Fruit fly (Drosophila melanogaster) whole organism, embryonic: ENCODE data around the gene plx.

ENCODE experiments used
- ATbp ChIP-seq: fragments of 200-800 bp; sonication (Bioruptor generic); optimal IDR thresholded peaks from 2 replicates; lab custom pipeline; 2017; ENCODE audit warnings: missing biosample characterization, mild to moderate bottlenecking, missing genetic modification characterization, missing genetic modification reagents
- Atf6 ChIP-seq: fragments of 200-800 bp; sonication (Bioruptor generic); IDR thresholded peaks from 2 replicates; pipeline ENCODE4 v1.3.6; 2022; ENCODE audit warnings: missing biosample characterization, missing genetic modification characterization
- B-H2 ChIP-seq: fragments of 200-800 bp; sonication (Bioruptor generic); optimal IDR thresholded peaks from 2 replicates; lab custom pipeline; 2018; ENCODE audit warnings: missing biosample characterization, mild to moderate bottlenecking, missing genetic modification characterization
- CG10565 ChIP-seq: fragments of 200-800 bp; sonication (Bioruptor generic); optimal IDR thresholded peaks from 3 replicates; lab custom pipeline; 2016; ENCODE audit warnings: missing biosample characterization, mild to moderate bottlenecking, missing genetic modification characterization
- CG11504 ChIP-seq: fragments of 200-800 bp; sonication (Bioruptor generic); optimal IDR thresholded peaks from 3 replicates; lab custom pipeline; 2019; ENCODE audit warnings: missing biosample characterization, mild to moderate bottlenecking, missing genetic modification characterization, moderate library complexity
- CG11695 ChIP-seq: fragments of 200-800 bp; sonication (Bioruptor generic); IDR thresholded peaks from 3 replicates; pipeline ENCODE4 v1.3.6; 2022; ENCODE audit warnings: missing biosample characterization, missing genetic modification characterization
- CG12236 ChIP-seq: fragments of 200-800 bp; sonication (Bioruptor generic); optimal IDR thresholded peaks from 2 replicates; lab custom pipeline; 2016; ENCODE audit warnings: missing biosample characterization, missing genetic modification characterization
- CG16779 ChIP-seq: fragments of 200-800 bp; sonication (Bioruptor generic); IDR thresholded peaks from 2 replicates; pipeline ENCODE4 v1.3.6; 2022; ENCODE audit warnings: missing biosample characterization, missing genetic modification characterization
- CG18011 ChIP-seq: fragments of 200-800 bp; sonication (Bioruptor generic); optimal IDR thresholded peaks from 2 replicates; lab custom pipeline; 2017; ENCODE audit warnings: missing biosample characterization, missing genetic modification characterization, mild to moderate bottlenecking, moderate library complexity, missing genotype
- CG32772 ChIP-seq: fragments of 200-800 bp; sonication (Bioruptor generic); IDR thresholded peaks from 2 replicates; pipeline ENCODE4 v1.3.6; 2022; ENCODE audit warnings: missing biosample characterization, missing genetic modification characterization
- CG3281 ChIP-seq: fragments of 200-800 bp; sonication (Bioruptor generic); optimal IDR thresholded peaks from 3 replicates; lab custom pipeline; 2017; ENCODE audit warnings: missing biosample characterization, mild to moderate bottlenecking, missing genetic modification characterization
- CG34422 ChIP-seq: fragments of 200-800 bp; sonication (Bioruptor generic); IDR thresholded peaks from 3 replicates; pipeline ENCODE4 v1.3.6; 2022; ENCODE audit warnings: missing biosample characterization, missing genetic modification characterization
- CG4707 ChIP-seq: fragments of 200-800 bp; sonication (Bioruptor generic); optimal IDR thresholded peaks from 2 replicates; lab custom pipeline; 2018; ENCODE audit warnings: missing biosample characterization, mild to moderate bottlenecking, missing genetic modification characterization, moderate library complexity
- CG6175 ChIP-seq: fragments of 200-800 bp; sonication (Bioruptor generic); IDR thresholded peaks from 3 replicates; pipeline ENCODE4 v1.3.6; 2022; ENCODE audit warnings: missing biosample characterization, missing genetic modification characterization
- CG6813 ChIP-seq: fragments of 200-800 bp; sonication (Bioruptor generic); optimal IDR thresholded peaks from 2 replicates; lab custom pipeline; 2017; ENCODE audit warnings: missing biosample characterization, missing genetic modification characterization, mild to moderate bottlenecking, moderate library complexity, missing genetic modification reagents
- CG6854 ChIP-seq: fragments of 200-800 bp; sonication (Bioruptor generic); optimal IDR thresholded peaks from 3 replicates; lab custom pipeline; 2017; ENCODE audit warnings: missing biosample characterization, mild to moderate bottlenecking, missing genetic modification characterization
- CG8359 ChIP-seq: fragments of 200-800 bp; sonication (Bioruptor generic); optimal IDR thresholded peaks from 2 replicates; lab custom pipeline; 2017; ENCODE audit warnings: missing biosample characterization, mild to moderate bottlenecking, missing genetic modification characterization, borderline replicate concordance
- Chrac-16 ChIP-seq: fragments of 200-800 bp; sonication (Bioruptor generic); optimal IDR thresholded peaks from 3 replicates; lab custom pipeline; 2016; ENCODE audit warnings: missing biosample characterization, missing genetic modification characterization
- CrebB ChIP-seq: fragments of 200-800 bp; sonication (Bioruptor generic); optimal IDR thresholded peaks from 3 replicates; lab custom pipeline; 2018; ENCODE audit warnings: missing biosample characterization, mild to moderate bottlenecking, missing genetic modification characterization
- Dref ChIP-seq: fragments of 200-800 bp; sonication (Bioruptor generic); IDR thresholded peaks from 2 replicates; pipeline ENCODE4 v1.3.6; 2022; ENCODE audit warnings: missing biosample characterization, missing genetic modification characterization
- HmgZ ChIP-seq: fragments of 200-800 bp; sonication (Bioruptor generic); optimal IDR thresholded peaks from 2 replicates; lab custom pipeline; 2018; ENCODE audit warnings: missing biosample characterization, mild to moderate bottlenecking, missing genetic modification characterization
- Kr ChIP-seq: fragments of 200-800 bp; sonication (Bioruptor generic); optimal IDR thresholded peaks from 2 replicates; lab custom pipeline; 2017; ENCODE audit warnings: missing biosample characterization, mild to moderate bottlenecking, missing genetic modification characterization
- Med ChIP-seq: fragments of 200-800 bp; sonication (Bioruptor generic); peaks from one replicate; lab custom pipeline; 2016; ENCODE audit warnings: missing biosample characterization, missing genetic modification characterization, mild to moderate bottlenecking, inconsistent platforms, moderate library complexity
- NC2α ChIP-seq: fragments of 200-800 bp; sonication (Bioruptor generic); optimal IDR thresholded peaks from 2 replicates; lab custom pipeline; 2016; ENCODE audit warnings: missing biosample characterization, missing genetic modification characterization
- Poxn ChIP-seq: fragments of 200-800 bp; sonication (Bioruptor generic); IDR thresholded peaks from 2 replicates; pipeline ENCODE4 v1.3.6; 2022; ENCODE audit warnings: missing biosample characterization, missing genetic modification characterization
- Rfx ChIP-seq: fragments of 200-800 bp; sonication (Bioruptor generic); IDR thresholded peaks from 2 replicates; pipeline ENCODE4 v1.3.6; 2022; ENCODE audit warnings: missing biosample characterization, missing genetic modification characterization
- Stat92E ChIP-seq, 3 experiments: fragments of >200 bp in 2 of 3; fragments of 200-800 bp in 1 of 3; sonication (Bioruptor generic) in 1 of 3; optimal IDR thresholded peaks; 2 replicates each; lab custom pipeline; 2017 to 2019; ENCODE audit warnings: missing biosample characterization in 3 of 3, missing genetic modification characterization in 3 of 3, mild to moderate bottlenecking in 1 of 3, moderate library complexity in 1 of 3
- Xbp1 ChIP-seq: fragments of 200-800 bp; sonication (Bioruptor generic); optimal IDR thresholded peaks from 3 replicates; lab custom pipeline; 2016; ENCODE audit warnings: missing biosample characterization, mild to moderate bottlenecking, missing genetic modification characterization
- btn ChIP-seq: fragments of 200-800 bp; sonication (Bioruptor generic); optimal IDR thresholded peaks from 2 replicates; lab custom pipeline; 2016; ENCODE audit warnings: missing biosample characterization, missing genetic modification characterization
- crp ChIP-seq, 2 experiments: fragments of 200-800 bp; sonication (Bioruptor generic); optimal IDR thresholded peaks; 2 replicates in 1 of 2; 3 replicates in 1 of 2; lab custom pipeline; 2017; ENCODE audit warnings: missing biosample characterization in 2 of 2, missing genetic modification characterization in 2 of 2, mild to moderate bottlenecking in 1 of 2, moderate library complexity in 1 of 2
- da ChIP-seq: fragments of 200-800 bp; sonication (Bioruptor generic); optimal IDR thresholded peaks from 2 replicates; lab custom pipeline; 2016; ENCODE audit warnings: missing biosample characterization, missing genetic modification characterization
- danr ChIP-seq: fragments of 200-800 bp; sonication (Bioruptor generic); IDR thresholded peaks from 2 replicates; pipeline ENCODE4 v1.3.6; 2022; ENCODE audit warnings: missing biosample characterization, missing genetic modification characterization
- emc ChIP-seq: fragments of 200-800 bp; sonication (Bioruptor generic); optimal IDR thresholded peaks from 2 replicates; lab custom pipeline; 2016; ENCODE audit warnings: missing biosample characterization, missing genetic modification characterization
- esg ChIP-seq: fragments of 200-800 bp; sonication (Bioruptor generic); conservative IDR thresholded peaks from 2 replicates; pipeline ENCODE4 v1.3.6; 2022; ENCODE audit warnings: missing biosample characterization, missing genetic modification characterization
- exex ChIP-seq: fragments of 200-800 bp; sonication (Bioruptor generic); optimal IDR thresholded peaks from 4 replicates; lab custom pipeline; 2018; ENCODE audit warnings: missing biosample characterization, mild to moderate bottlenecking, missing genetic modification characterization, moderate library complexity
- fd64A ChIP-seq: fragments of 200-800 bp; sonication (Bioruptor generic); optimal IDR thresholded peaks from 3 replicates; lab custom pipeline; 2018; ENCODE audit warnings: missing biosample characterization, mild to moderate bottlenecking, missing genetic modification characterization
- gce ChIP-seq: fragments of 200-800 bp; sonication (Bioruptor generic); IDR thresholded peaks from 3 replicates; pipeline ENCODE4 v1.3.6; 2022; ENCODE audit warnings: missing biosample characterization, missing genetic modification characterization
- h ChIP-seq: fragments of >200 bp; optimal IDR thresholded peaks from 2 replicates; lab custom pipeline; 2017
- her ChIP-seq: fragments of 200-800 bp; sonication (Bioruptor generic); optimal IDR thresholded peaks from 2 replicates; lab custom pipeline; 2016; ENCODE audit warnings: missing biosample characterization, missing genetic modification characterization
- hkb ChIP-seq, 2 experiments: fragments of 200-800 bp in 1 of 2; fragments of >200 bp in 1 of 2; sonication (Bioruptor generic) in 1 of 2; IDR thresholded peaks in 1 of 2; optimal IDR thresholded peaks in 1 of 2; 2 replicates each; pipeline versions ENCODE4 v1.3.6 to Lab custom; 2017 to 2022; ENCODE audit warnings: missing biosample characterization in 1 of 2, missing genetic modification characterization in 1 of 2
- ind ChIP-seq: fragments of 200-800 bp; sonication (Bioruptor generic); optimal IDR thresholded peaks from 3 replicates; lab custom pipeline; 2016; ENCODE audit warnings: missing biosample characterization, missing genetic modification characterization
- lbe ChIP-seq: fragments of 200-800 bp; sonication (Bioruptor generic); optimal IDR thresholded peaks from 2 replicates; lab custom pipeline; 2016; ENCODE audit warnings: missing biosample characterization, mild to moderate bottlenecking, missing genetic modification characterization
- nom ChIP-seq: fragments of 200-800 bp; sonication (Bioruptor generic); optimal IDR thresholded peaks from 2 replicates; lab custom pipeline; 2017; ENCODE audit warnings: missing biosample characterization, missing genetic modification characterization, mild to moderate bottlenecking, moderate library complexity, missing genetic modification reagents
- odd ChIP-seq: fragments of 200-800 bp; sonication (Bioruptor generic); optimal IDR thresholded peaks from 2 replicates; lab custom pipeline; 2017; ENCODE audit warnings: missing biosample characterization, mild to moderate bottlenecking, missing genetic modification characterization
- pzg ChIP-seq: fragments of 200-800 bp; sonication (Bioruptor generic); optimal IDR thresholded peaks from 3 replicates; lab custom pipeline; 2018; ENCODE audit warnings: missing biosample characterization, mild to moderate bottlenecking, missing genetic modification characterization, moderate library complexity
- salm ChIP-seq: fragments of 200-800 bp; sonication (Bioruptor generic); optimal IDR thresholded peaks from 2 replicates; lab custom pipeline; 2018; ENCODE audit warnings: missing biosample characterization, mild to moderate bottlenecking, missing genetic modification characterization
- shn ChIP-seq: fragments of 200-800 bp; sonication (Bioruptor generic); optimal IDR thresholded peaks from 3 replicates; lab custom pipeline; 2016; ENCODE audit warnings: missing biosample characterization, missing genetic modification characterization
- stwl ChIP-seq: fragments of 200-800 bp; sonication (Bioruptor generic); optimal IDR thresholded peaks from 3 replicates; lab custom pipeline; 2018; ENCODE audit warnings: missing biosample characterization, mild to moderate bottlenecking, missing genetic modification characterization, moderate library complexity
- tap ChIP-seq: fragments of 200-800 bp; optimal IDR thresholded peaks from 3 replicates; lab custom pipeline; 2019; ENCODE audit warnings: missing biosample characterization, mild to moderate bottlenecking, missing genetic modification characterization, moderate library complexity
- trem ChIP-seq: fragments of 200-800 bp; optimal IDR thresholded peaks from 3 replicates; lab custom pipeline; 2019; ENCODE audit warnings: missing biosample characterization, mild to moderate bottlenecking, missing genetic modification characterization, moderate library complexity
- vvl ChIP-seq: fragments of 200-800 bp; sonication (Bioruptor generic); IDR thresholded peaks from 2 replicates; pipeline ENCODE4 v1.3.6; 2022; ENCODE audit warnings: missing biosample characterization, missing genetic modification characterization

plx gene

dm6 chr3R:5733181-5733580, 47.5 kb downstream of the plx start, which contains the start of gene CG1239 (continued):
- TF ChIP-seq odd (no peak), lbe (GFP tag; lab: Kevin White, UChicago) (no peak), Dref (no peak), CG6854 (GFP tag; lab: Kevin White, UChicago) (no peak), Stat92E (GFP tag; optimal IDR thresholded peaks at IDR 0.05; lab: Kevin White, UChicago) (no peak), her (GFP tag; lab: Kevin White, UChicago) (no peak), nom (GFP tag; lab: Kevin White, UChicago) (no peak), Kr (no peak), CG16779 (GFP tag; lab: Robert Waterston, UW) (no peak), Poxn (GFP tag; lab: Robert Waterston, UW) (no peak), fd64A (no peak), vvl (GFP tag; lab: Robert Waterston, UW) (no peak), Rfx (GFP tag; lab: Robert Waterston, UW) (no peak), trem (tag; lab: Kevin White, UChicago) (peak; percentile 72), exex (peak; percentile 22), Chrac-16 (no peak), CG32772 (no peak), CG11504 (tag; lab: Kevin White, UChicago) (no peak), da (GFP tag; lab: Kevin White, UChicago) (no peak), CG34422 (GFP tag; lab: Robert Waterston, UW) (no peak), btn (GFP tag; lab: Kevin White, UChicago) (no peak), Xbp1 (GFP tag; lab: Kevin White, UChicago) (no peak), HmgZ (tag; lab: Kevin White, UChicago) (peak; percentile 41), emc (GFP tag; lab: Kevin White, UChicago) (no peak), CG10565 (no peak), CG11695 (GFP tag; lab: Robert Waterston, UW) (no peak), CG12236 (GFP tag; lab: Kevin White, UChicago) (no peak), h (lab: Kevin White, UChicago) (no peak), CG8359 (GFP tag; lab: Kevin White, UChicago) (no peak), salm (tag; lab: Kevin White, UChicago) (no peak), crp (GFP tag; optimal IDR thresholded peaks at IDR 0.05; lab: Kevin White, UChicago) (peak in 1 of 2 experiments; percentile 58), shn (GFP tag; lab: Kevin White, UChicago) (no peak), CG6813 (GFP tag; lab: Kevin White, UChicago) (no peak), B-H2 (no peak), NC2α (GFP tag; lab: Kevin White, UChicago) (no peak), Atf6 (GFP tag; lab: Robert Waterston, UW) (no peak), CG4707 (GFP tag; lab: Kevin White, UChicago) (no peak), hkb (optimal IDR thresholded peaks at IDR 0.05; lab: Kevin White, UChicago) (no peak), hkb (GFP tag; IDR thresholded peaks at IDR 0.05; lab: Robert Waterston, UW) (no peak), stwl (tag; lab: Kevin White, UChicago) (peak; percentile 34), CrebB (no peak), CG3281 (no peak), pzg (GFP tag; lab: Kevin White, UChicago) (peak; percentile 39), gce (no peak), tap (tag; lab: Kevin White, UChicago) (no peak), esg (GFP tag; lab: Robert Waterston, UW) (no peak), CG6175 (GFP tag; lab: Robert Waterston, UW) (no peak), danr (GFP tag; lab: Robert Waterston, UW) (no peak), ind (GFP tag; lab: Kevin White, UChicago) (no peak), Med (no peak), ATbp (GFP tag; lab: Kevin White, UChicago) (no peak), CG18011 (GFP tag; lab: Kevin White, UChicago) (no peak)
